Fruit fly (Drosophila melanogaster) whole organism, pupa: Measurements from ENCODE around the gene CG7382.

Experiments used
- CG10348 ChIP-seq: fragments of 200-800 bp; sonication (Bioruptor generic); IDR thresholded peaks from 2 replicates; pipeline ENCODE4 v1.3.6; 2022; ENCODE audit warnings: missing biosample characterization, missing genetic modification characterization
- CG12605 ChIP-seq: fragments of 200-800 bp; sonication (Bioruptor generic); IDR thresholded peaks from 2 replicates; pipeline ENCODE4 v1.3.6; 2022; ENCODE audit warnings: missing biosample characterization, missing genetic modification characterization
- CG13204 ChIP-seq: fragments of 200-800 bp; sonication (Bioruptor generic); optimal IDR thresholded peaks from 2 replicates; lab custom pipeline; 2018; ENCODE audit warnings: missing biosample characterization, mild to moderate bottlenecking, missing genetic modification characterization, moderate library complexity
- CG14655 ChIP-seq: fragments of 200-800 bp; sonication (Bioruptor generic); optimal IDR thresholded peaks from 3 replicates; lab custom pipeline; 2017; ENCODE audit warnings: mild to moderate bottlenecking, missing biosample characterization, missing genetic modification reagents, missing genetic modification characterization
- CG15710 ChIP-seq: fragments of 200-800 bp; sonication (Bioruptor generic); optimal IDR thresholded peaks from 2 replicates; lab custom pipeline; 2018; ENCODE audit warnings: missing biosample characterization, mild to moderate bottlenecking, missing genetic modification characterization, moderate library complexity
- CG17806 ChIP-seq: fragments of 200-800 bp; sonication (Bioruptor generic); optimal IDR thresholded peaks from 2 replicates; lab custom pipeline; 2018; ENCODE audit warnings: missing biosample characterization, mild to moderate bottlenecking, missing genetic modification characterization, moderate library complexity
- CG32121 ChIP-seq: fragments of 200-800 bp; sonication (Bioruptor generic); IDR thresholded peaks from 2 replicates; pipeline ENCODE4 v1.3.6; 2022; ENCODE audit warnings: missing biosample characterization, missing genetic modification characterization
- CG34367 ChIP-seq: fragments of 200-800 bp; sonication (Bioruptor generic); optimal IDR thresholded peaks from 2 replicates; lab custom pipeline; 2018; ENCODE audit warnings: missing biosample characterization, mild to moderate bottlenecking, missing genetic modification characterization
- CG4496 ChIP-seq: fragments of 200-800 bp; sonication (Bioruptor generic); IDR thresholded peaks from 3 replicates; pipeline ENCODE4 v1.3.6; 2022; ENCODE audit warnings: missing biosample characterization, missing genetic modification characterization
- CG8159 ChIP-seq: fragments of 200-800 bp; sonication (Bioruptor generic); optimal IDR thresholded peaks from 3 replicates; lab custom pipeline; 2018; ENCODE audit warnings: missing biosample characterization, mild to moderate bottlenecking, missing genetic modification characterization, moderate library complexity
- CG8301 ChIP-seq: fragments of 200-800 bp; sonication (Bioruptor generic); optimal IDR thresholded peaks from 2 replicates; lab custom pipeline; 2018; ENCODE audit warnings: missing biosample characterization, mild to moderate bottlenecking, missing genetic modification characterization
- CG9948 ChIP-seq: fragments of 200-800 bp; sonication (Bioruptor generic); optimal IDR thresholded peaks from 2 replicates; lab custom pipeline; 2018; ENCODE audit warnings: missing biosample characterization, mild to moderate bottlenecking, missing genetic modification characterization, moderate library complexity
- D1 ChIP-seq: fragments of 200-800 bp; sonication (Bioruptor generic); optimal IDR thresholded peaks from 2 replicates; lab custom pipeline; 2018; ENCODE audit warnings: missing biosample characterization, mild to moderate bottlenecking, missing genetic modification characterization, moderate library complexity
- EcR ChIP-seq: fragments of 200-800 bp; sonication (Bioruptor generic); optimal IDR thresholded peaks from 3 replicates; lab custom pipeline; 2019; ENCODE audit warnings: missing biosample characterization, missing genetic modification characterization, mild to moderate bottlenecking, moderate library complexity, missing genetic modification reagents
- Ets98B ChIP-seq: fragments of 200-800 bp; sonication (Bioruptor generic); IDR thresholded peaks from 2 replicates; pipeline ENCODE4 v1.3.6; 2022; ENCODE audit warnings: missing biosample characterization, missing genetic modification characterization
- Pif1A ChIP-seq: fragments of 200-800 bp; sonication (Bioruptor generic); optimal IDR thresholded peaks from 3 replicates; lab custom pipeline; 2016; ENCODE audit warnings: missing biosample characterization, missing genetic modification characterization
- Pif1B ChIP-seq: fragments of 200-800 bp; sonication (Bioruptor generic); optimal IDR thresholded peaks from 3 replicates; lab custom pipeline; 2016; ENCODE audit warnings: missing biosample characterization, missing genetic modification characterization
- Snoo ChIP-seq: fragments of 200-800 bp; sonication (Bioruptor generic); optimal IDR thresholded peaks from 3 replicates; lab custom pipeline; 2017; ENCODE audit warnings: missing biosample characterization, mild to moderate bottlenecking, missing genetic modification characterization, inconsistent platforms
- fd96Ca ChIP-seq: fragments of 200-800 bp; sonication (Bioruptor generic); IDR thresholded peaks from 3 replicates; pipeline ENCODE4 v1.3.6; 2022; ENCODE audit warnings: missing biosample characterization, missing genetic modification characterization
- gl ChIP-seq: fragments of 200-800 bp; sonication (Bioruptor generic); optimal IDR thresholded peaks from 2 replicates; lab custom pipeline; 2018; ENCODE audit warnings: missing biosample characterization, mild to moderate bottlenecking, missing genetic modification characterization
- rn ChIP-seq: fragments of 200-800 bp; sonication (Bioruptor generic); IDR thresholded peaks from 2 replicates; pipeline ENCODE4 v1.3.6; 2022; ENCODE audit warnings: missing biosample characterization, missing genetic modification characterization

Gene CG7382

DNA sequence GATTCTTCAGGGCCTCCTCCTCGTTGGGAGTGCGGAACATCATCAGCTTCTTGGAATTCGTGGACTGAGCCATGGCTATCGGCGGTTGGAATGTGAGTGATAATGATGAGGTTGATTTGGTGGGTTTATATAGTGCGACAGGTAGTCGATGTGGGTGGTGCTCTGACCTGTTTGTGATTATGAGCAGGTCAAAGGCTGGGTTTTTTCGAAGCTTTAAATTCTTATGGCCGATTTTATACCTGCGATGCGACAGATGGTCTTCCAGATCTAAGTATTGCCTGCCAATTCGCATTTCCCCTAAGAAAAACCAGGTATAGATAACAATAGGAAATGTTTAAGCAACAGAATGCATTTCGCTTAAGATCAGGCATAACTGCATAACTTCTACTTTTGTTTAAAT lies 31.0 kb upstream of the CG7382 start, which contains the start of gene CG14014:
CG14014 (minus strand) TSS at position 101 of the 400 bp plus-strand sequence.
- TF ChIP-seq CG4496 (no peak), rn (GFP tag; lab: Robert Waterston, UW) (no peak), CG14655 (GFP tag; lab: Kevin White, UChicago) (no peak), Ets98B (GFP tag; lab: Robert Waterston, UW) (no peak), CG17806 (tag; lab: Kevin White, UChicago) (no peak), CG32121 (GFP tag; lab: Robert Waterston, UW) (no peak), Snoo (tag; lab: Kevin White, UChicago) (no peak), Pif1B (no peak)

DNA sequence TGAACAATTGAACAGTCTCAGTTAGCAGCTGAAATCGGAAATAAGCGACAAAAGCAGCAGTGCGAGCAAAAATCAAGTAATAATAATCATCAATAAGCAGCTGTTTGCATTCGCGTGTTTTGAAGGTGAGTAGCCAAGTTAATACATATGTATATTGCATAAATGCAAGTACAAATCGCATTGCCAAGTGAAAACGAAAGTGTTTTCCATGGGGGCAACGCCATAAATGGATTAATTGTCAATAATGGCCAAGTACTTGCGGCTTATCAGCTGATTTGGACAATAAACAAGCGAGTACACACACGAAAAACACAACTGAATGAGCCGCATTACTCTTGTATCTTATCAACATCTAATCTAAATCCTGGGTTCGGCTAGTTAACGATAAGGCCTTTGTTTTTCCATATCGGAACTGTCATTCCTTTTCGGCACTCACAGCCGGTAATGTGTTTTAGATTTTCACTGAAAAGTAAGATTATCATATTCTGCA lies 27.6 kb upstream of the CG7382 start:
- no peak for TF ChIP-seq CG32121 (GFP tag; lab: Robert Waterston, UW)

dm6 chr2L:5546518-5547287 lies 27.0 kb upstream of the CG7382 start, which contains the start of gene Oscillin:
Gene Oscillin (plus strand): TSS chr2L:5547086.
- TF ChIP-seq CG8159: peak; percentile 85
- TF ChIP-seq CG15710 (tag; lab: Kevin White, UChicago): peak; percentile 29
- TF ChIP-seq Snoo (tag; lab: Kevin White, UChicago): peak; percentile 65
- peak; percentile 46; the same call in 1 of the 3 replicates for TF ChIP-seq CG4496
- TF ChIP-seq Pif1A (GFP tag; lab: Kevin White, UChicago): peak; percentile 67
- TF ChIP-seq EcR (GFP tag; lab: Kevin White, UChicago): peak; percentile 100
- 0 out of 2 replicates have a peak, but pooled peaks have one; percentile 34 for TF ChIP-seq Ets98B (GFP tag; lab: Robert Waterston, UW)
- TF ChIP-seq CG9948 (tag; lab: Kevin White, UChicago): peak; percentile 56
- TF ChIP-seq Pif1B: peak; percentile 73
- no peak for TF ChIP-seq gl (tag; lab: Kevin White, UChicago)
- peak; percentile 79 for TF ChIP-seq CG32121 (GFP tag; lab: Robert Waterston, UW)
- TF ChIP-seq CG34367: peak; percentile 4
- peak; percentile 61 for TF ChIP-seq fd96Ca (GFP tag; lab: Robert Waterston, UW)
- TF ChIP-seq D1: no peak
- peak; percentile 77 for TF ChIP-seq CG8301 (tag; lab: Kevin White, UChicago)
- peak; percentile 89 for TF ChIP-seq CG14655 (GFP tag; lab: Kevin White, UChicago)
- TF ChIP-seq CG10348 (GFP tag; lab: Robert Waterston, UW): no peak
- TF ChIP-seq rn (GFP tag; lab: Robert Waterston, UW): peak; percentile 55; the same call in 1 of the 2 replicates
- TF ChIP-seq CG13204: no peak
- peak; percentile 76 for TF ChIP-seq CG17806 (tag; lab: Kevin White, UChicago)
- peak; percentile 75 for TF ChIP-seq CG12605 (GFP tag; lab: Robert Waterston, UW)
- TF ChIP-seq, all 21 proteins: peak for 17

DNA sequence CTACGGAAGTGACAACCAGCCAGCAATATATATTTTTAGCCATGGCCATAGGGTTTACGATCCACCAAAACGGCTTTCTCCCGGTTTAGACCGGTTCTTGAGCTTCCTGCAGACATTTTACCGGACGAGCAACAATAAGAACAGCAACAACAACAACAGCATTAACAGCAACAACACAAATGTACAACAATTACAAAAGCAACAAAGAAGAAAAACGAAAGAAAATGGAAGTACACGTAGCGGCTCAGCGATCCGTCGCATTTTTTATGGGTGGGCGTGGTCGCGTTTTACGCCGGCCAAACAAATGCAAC lies 26.5 kb upstream of the CG7382 start:
- TF ChIP-seq CG8301 (tag; lab: Kevin White, UChicago) (no peak), CG10348 (GFP tag; lab: Robert Waterston, UW) (no peak), Ets98B (GFP tag; lab: Robert Waterston, UW) (no peak), CG9948 (tag; lab: Kevin White, UChicago) (no peak), CG15710 (tag; lab: Kevin White, UChicago) (no peak), CG12605 (GFP tag; lab: Robert Waterston, UW) (no peak), CG17806 (tag; lab: Kevin White, UChicago) (no peak), CG13204 (peak; percentile 25), CG4496 (no peak), Snoo (tag; lab: Kevin White, UChicago) (no peak), D1 (no peak), fd96Ca (GFP tag; lab: Robert Waterston, UW) (no peak; the same call in 2 of the 3 replicates), gl (tag; lab: Kevin White, UChicago) (peak; percentile 5), Pif1B (no peak), rn (GFP tag; lab: Robert Waterston, UW) (no peak)

- TF ChIP-seq rn (GFP tag; lab: Robert Waterston, UW) (no peak), CG32121 (GFP tag; lab: Robert Waterston, UW) (peak; percentile 82), CG12605 (GFP tag; lab: Robert Waterston, UW) (no peak), EcR (GFP tag; lab: Kevin White, UChicago) (peak; percentile 58), CG14655 (GFP tag; lab: Kevin White, UChicago) (no peak), CG9948 (tag; lab: Kevin White, UChicago) (no peak), gl (tag; lab: Kevin White, UChicago) (no peak), Pif1B (no peak), CG10348 (GFP tag; lab: Robert Waterston, UW) (no peak), CG13204 (no peak), CG34367 (no peak), CG8159 (no peak), fd96Ca (GFP tag; lab: Robert Waterston, UW) (peak; percentile 70; the same call in 1 of the 3 replicates), Pif1A (GFP tag; lab: Kevin White, UChicago) (no peak), CG4496 (peak; percentile 80), Snoo (tag; lab: Kevin White, UChicago) (peak; percentile 8), CG17806 (tag; lab: Kevin White, UChicago) (peak; percentile 25), CG8301 (tag; lab: Kevin White, UChicago) (no peak), Ets98B (GFP tag; lab: Robert Waterston, UW) (peak; percentile 63; the same call in 1 of the 2 replicates), CG15710 (tag; lab: Kevin White, UChicago) (no peak), D1 (no peak)
Observed at dm6 chr2L:5542944-5543515, 23.3 kb upstream of the CG7382 start.
